Worm (Caenorhabditis elegans): ENCODE data around the gene F59B1.4.

- TF ChIP-seq lin-15B (tag; optimal IDR thresholded peaks at IDR 0.05): no peak
- TF ChIP-seq nfya-1 (tag; optimal IDR thresholded peaks at IDR 0.05; ENCODE audit: insufficient read depth): no peak
- TF ChIP-seq mdl-1 (tag; optimal IDR thresholded peaks at IDR 0.05): no peak
- TF ChIP-seq jun-1 (tag; optimal IDR thresholded peaks at IDR 0.05): no peak
- no peak for TF ChIP-seq skn-1 (tag; optimal IDR thresholded peaks at IDR 0.05)
- TF ChIP-seq nhr-28 (tag; optimal IDR thresholded peaks at IDR 0.05): no peak
- no peak for TF ChIP-seq nhr-76 (tag; optimal IDR thresholded peaks at IDR 0.05)
- no peak for TF ChIP-seq ztf-4 (tag; optimal IDR thresholded peaks at IDR 0.05)
Measured at ce11 chrV:3583622-3584021, 43.2 kb downstream of the F59B1.4 start.

Data from whole organism, L3 larva.